Worm (Caenorhabditis elegans) whole organism, L2 larva: Measurements from ENCODE around the gene selt-1.1.

Source experiments
- C34F6.9 ChIP-seq: fragments of 150-350 bp; optimal IDR thresholded peaks from 2 replicates; lab custom pipeline; 2014; ENCODE audit warnings: missing biosample characterization, missing genetic modification characterization
- R02D3.7 ChIP-seq: fragments of 150-350 bp; optimal IDR thresholded peaks from 2 replicates; lab custom pipeline; 2014; ENCODE audit warnings: missing biosample characterization, missing genetic modification characterization
- Y55F3AM.14 ChIP-seq: fragments of 200-800 bp; sonication (Bioruptor generic); optimal IDR thresholded peaks from 2 replicates; lab custom pipeline; 2018; ENCODE audit warnings: mild to moderate bottlenecking, missing genetic modification characterization, missing compliant biosample characterization
- ZK546.5 ChIP-seq: sonication (generic microtip); optimal IDR thresholded peaks from 2 replicates; lab custom pipeline; 2017; ENCODE audit warnings: missing biosample characterization, missing genetic modification characterization
- aly-2 ChIP-seq: fragments of 150-350 bp; optimal IDR thresholded peaks from 2 replicates; lab custom pipeline; 2014; ENCODE audit warnings: missing biosample characterization, missing genetic modification characterization
- ama-1 ChIP-seq: fragments of 150-350 bp; optimal IDR thresholded peaks from 2 replicates; lab custom pipeline; 2018; ENCODE audit warnings: inconsistent platforms
- ceh-82 ChIP-seq: fragments of 150-350 bp; optimal IDR thresholded peaks from 2 replicates; lab custom pipeline; 2014; ENCODE audit warnings: missing biosample characterization, missing genetic modification characterization
- elt-1 ChIP-seq: fragments of 150-350 bp; optimal IDR thresholded peaks from 2 replicates; lab custom pipeline; 2014; ENCODE audit warnings: missing biosample characterization, missing genetic modification characterization
- elt-3 ChIP-seq: sonication (generic microtip); optimal IDR thresholded peaks from 2 replicates; lab custom pipeline; 2017; ENCODE audit warnings: missing biosample characterization, missing genetic modification characterization
- fos-1 ChIP-seq: fragments of 150-350 bp; optimal IDR thresholded peaks from 2 replicates; lab custom pipeline; 2014; ENCODE audit warnings: missing biosample characterization, missing genetic modification characterization
- lin-11 ChIP-seq: fragments of 150-350 bp; sonication (generic microtip); optimal IDR thresholded peaks from 2 replicates; lab custom pipeline; 2014; ENCODE audit warnings: missing biosample characterization, missing genetic modification characterization, inconsistent platforms, mixed read lengths
- lin-13 ChIP-seq: fragments of 150-350 bp; optimal IDR thresholded peaks from 2 replicates; lab custom pipeline; 2014; ENCODE audit warnings: missing biosample characterization, missing genetic modification reagents, missing genetic modification characterization
- lin-39 ChIP-seq: fragments of 150-350 bp; optimal IDR thresholded peaks from 2 replicates; lab custom pipeline; 2014; ENCODE audit warnings: missing biosample characterization, missing genetic modification reagents, missing genetic modification characterization
- mab-5 ChIP-seq: fragments of 150-350 bp; optimal IDR thresholded peaks from 2 replicates; lab custom pipeline; 2014; ENCODE audit warnings: missing biosample characterization, missing genetic modification characterization
- mbf-1 ChIP-seq: sonication (generic microtip); optimal IDR thresholded peaks from 2 replicates; lab custom pipeline; 2017; ENCODE audit warnings: missing biosample characterization, missing genetic modification characterization
- mdl-1 ChIP-seq, 2 experiments: fragments of 150-350 bp in 1 of 2; sonication (generic microtip) in 1 of 2; optimal IDR thresholded peaks; 2 replicates each; lab custom pipeline; 2017; ENCODE audit warnings: missing biosample characterization in 2 of 2, missing genetic modification characterization in 2 of 2
- nhr-10 ChIP-seq: sonication (generic microtip); optimal IDR thresholded peaks from 2 replicates; lab custom pipeline; 2017; ENCODE audit warnings: missing biosample characterization, missing genetic modification characterization
- nhr-11 ChIP-seq: fragments of 150-350 bp; optimal IDR thresholded peaks from 2 replicates; lab custom pipeline; 2014; ENCODE audit warnings: missing biosample characterization, missing genetic modification characterization
- nhr-129 ChIP-seq: fragments of 150-350 bp; optimal IDR thresholded peaks from 2 replicates; lab custom pipeline; 2014; ENCODE audit warnings: missing biosample characterization, missing genetic modification characterization
- nhr-21 ChIP-seq: fragments of 150-350 bp; optimal IDR thresholded peaks from 2 replicates; lab custom pipeline; 2014; ENCODE audit warnings: missing biosample characterization, missing genetic modification characterization
- nhr-23 ChIP-seq: fragments of 150-350 bp; optimal IDR thresholded peaks from 2 replicates; lab custom pipeline; 2014; ENCODE audit warnings: missing biosample characterization, missing genetic modification reagents, missing genetic modification characterization
- nhr-237 ChIP-seq: fragments of 150-350 bp; optimal IDR thresholded peaks from 2 replicates; lab custom pipeline; 2014; ENCODE audit warnings: missing biosample characterization, missing genetic modification characterization
- nhr-25 ChIP-seq: fragments of 150-350 bp; sonication (generic microtip); optimal IDR thresholded peaks from 3 replicates; lab custom pipeline; 2014; ENCODE audit warnings: missing biosample characterization, missing genetic modification characterization
- nhr-6 ChIP-seq: fragments of 150-350 bp; optimal IDR thresholded peaks from 2 replicates; lab custom pipeline; 2014; ENCODE audit warnings: missing biosample characterization, missing genetic modification characterization
- skn-1 ChIP-seq: sonication (generic microtip); optimal IDR thresholded peaks from 2 replicates; lab custom pipeline; 2017; ENCODE audit warnings: missing biosample characterization, missing genetic modification characterization
- sma-3 ChIP-seq: sonication (generic microtip); optimal IDR thresholded peaks from 2 replicates; lab custom pipeline; 2016; ENCODE audit warnings: missing genetic modification reagents, missing genetic modification characterization, missing compliant biosample characterization
- unc-39 ChIP-seq: fragments of 150-350 bp; optimal IDR thresholded peaks from 2 replicates; lab custom pipeline; 2014; ENCODE audit warnings: missing biosample characterization, missing genetic modification characterization
- unc-55 ChIP-seq: fragments of 150-350 bp; sonication (generic microtip); optimal IDR thresholded peaks from 3 replicates; lab custom pipeline; 2014; ENCODE audit warnings: missing biosample characterization, missing genetic modification reagents, missing genetic modification characterization
- unc-62 ChIP-seq: fragments of 150-350 bp; optimal IDR thresholded peaks from 2 replicates; lab custom pipeline; 2014; ENCODE audit warnings: missing biosample characterization, missing genetic modification reagents, missing genetic modification characterization
- zag-1 ChIP-seq: fragments of 150-350 bp; optimal IDR thresholded peaks from 2 replicates; lab custom pipeline; 2014; ENCODE audit warnings: missing biosample characterization, missing genetic modification characterization
- ztf-11 ChIP-seq: sonication (generic microtip); optimal IDR thresholded peaks from 2 replicates; lab custom pipeline; 2017; ENCODE audit warnings: missing biosample characterization, missing genetic modification characterization

Gene selt-1.1

DNA sequence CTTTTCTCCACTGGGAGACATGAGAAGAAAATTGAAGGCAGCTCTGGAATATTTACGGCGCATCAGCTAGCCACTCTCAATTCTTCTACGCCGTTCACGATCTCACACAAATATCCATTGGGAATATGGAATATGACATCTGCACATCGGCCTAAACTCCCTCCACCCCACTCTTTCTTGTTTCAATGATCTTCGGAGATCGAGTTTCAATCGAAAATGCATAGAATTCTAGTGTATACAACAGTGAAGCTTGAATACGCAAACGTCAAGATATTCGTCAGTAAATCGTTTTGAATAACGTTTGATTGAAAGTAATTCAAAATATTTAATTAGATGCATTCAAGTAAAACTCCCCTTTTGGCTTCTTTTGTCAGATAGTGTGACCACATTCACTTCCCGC, 5.5 kb upstream of the selt-1.1 start:
- no peak for TF ChIP-seq unc-62
- TF ChIP-seq unc-55, result peak; percentile 57

DNA sequence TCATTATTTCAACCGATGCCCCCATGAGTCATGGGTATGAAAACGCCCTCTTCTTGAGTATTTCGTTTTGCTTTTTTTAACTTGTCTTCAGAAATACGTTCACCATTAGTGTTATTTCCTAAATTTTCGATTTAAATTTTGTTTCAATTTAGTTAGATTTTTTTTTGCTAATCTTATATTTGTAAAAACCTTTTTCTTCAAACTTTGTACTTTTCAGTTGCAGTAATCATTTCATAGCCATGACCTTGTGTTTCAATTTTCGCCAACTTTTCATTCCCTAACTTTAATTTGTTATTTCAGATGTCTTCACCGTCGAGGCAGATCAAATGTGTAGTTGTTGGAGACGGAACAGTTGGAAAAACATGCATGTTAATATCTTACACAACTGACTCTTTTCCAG, 2.0 kb upstream of the selt-1.1 start, which contains the start of gene mig-2:
Gene mig-2, plus strand, starts transcription at position 301 of the 400 bp plus-strand sequence.
- TF ChIP-seq nhr-129, result no peak
- no peak for TF ChIP-seq C34F6.9 (tag; lab: Kevin White, UChicago)
- TF ChIP-seq sma-3 (GFP tag; lab: Kevin White, UChicago), result no peak
- TF ChIP-seq unc-55, result no peak
- no peak for TF ChIP-seq ceh-82
- TF ChIP-seq elt-1 (tag; lab: Kevin White, UChicago), result no peak
- TF ChIP-seq fos-1, result no peak
- no peak for TF ChIP-seq ZK546.5
- TF ChIP-seq aly-2 (tag; lab: Kevin White, UChicago), result no peak
- TF ChIP-seq mdl-1 (tag; optimal IDR thresholded peaks at IDR 0.05; lab: Kevin White, UChicago), result no peak
- no peak for TF ChIP-seq ama-1 (lab: Kevin White, UChicago)
- no peak for TF ChIP-seq nhr-10
- no peak for TF ChIP-seq nhr-25 (tag; lab: Kevin White, UChicago)
- TF ChIP-seq elt-3, result no peak
- no peak for TF ChIP-seq R02D3.7 (tag; lab: Kevin White, UChicago)
- TF ChIP-seq skn-1 (tag; lab: Kevin White, UChicago), result no peak
- no peak for TF ChIP-seq mbf-1

ce11 chrX:11547442-11548023, 1.2 kb upstream of the selt-1.1 start:
- no peak for TF ChIP-seq ztf-11 (tag; lab: Kevin White, UChicago)

DNA sequence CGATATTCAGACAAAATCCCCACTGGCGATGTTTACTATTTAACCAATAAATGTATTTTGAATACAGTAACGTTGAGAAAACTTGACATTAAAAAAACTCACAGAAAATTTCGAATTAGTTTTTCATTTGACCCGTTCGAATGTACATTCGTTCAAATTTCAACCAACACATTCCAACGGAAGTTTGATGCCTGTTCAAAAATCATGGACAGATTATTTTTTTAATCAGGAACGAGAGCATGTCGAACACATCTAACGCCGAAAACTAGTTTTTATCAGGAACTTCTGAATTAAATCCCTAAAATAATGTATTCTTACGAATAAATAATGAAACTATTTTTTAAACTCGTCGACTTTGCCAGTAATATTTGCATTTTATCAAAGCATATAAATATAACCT, 4.6 kb downstream of the selt-1.1 start:
- no peak for TF ChIP-seq R02D3.7 (tag; lab: Kevin White, UChicago)
- TF ChIP-seq ama-1 (lab: Kevin White, UChicago), result no peak
- no peak for TF ChIP-seq lin-39 (tag; lab: Kevin White, UChicago)
- TF ChIP-seq mdl-1 (tag; optimal IDR thresholded peaks at IDR 0.05; lab: Kevin White, UChicago), result no peak
- TF ChIP-seq mab-5 (tag; lab: Kevin White, UChicago), result no peak
- TF ChIP-seq unc-39 (tag; lab: Kevin White, UChicago), result no peak
- TF ChIP-seq nhr-23 (tag; lab: Kevin White, UChicago), result no peak
- TF ChIP-seq skn-1 (tag; lab: Kevin White, UChicago), result no peak
- TF ChIP-seq, all 48 proteins: peak for 0

- TF ChIP-seq nhr-237 (tag; lab: Kevin White, UChicago) (no peak), zag-1 (no peak), unc-55 (no peak), Y55F3AM.14 (no peak), elt-3 (no peak), unc-39 (tag; lab: Kevin White, UChicago) (no peak), skn-1 (tag; lab: Kevin White, UChicago) (no peak), C34F6.9 (tag; lab: Kevin White, UChicago) (no peak), lin-13 (GFP tag; lab: Kevin White, UChicago) (no peak), nhr-21 (tag; lab: Kevin White, UChicago) (no peak), lin-39 (tag; lab: Kevin White, UChicago) (no peak), R02D3.7 (tag; lab: Kevin White, UChicago) (no peak), ZK546.5 (no peak), nhr-129 (no peak), lin-11 (no peak), nhr-6 (no peak), nhr-11 (no peak)
- TF ChIP-seq, all 48 proteins: peak for 0
Observed at ce11 chrX:11537240-11537764, 9.0 kb downstream of the selt-1.1 start, which contains the start of gene gcp-2.2. Gene gcp-2.2, plus strand, starts transcription at chrX:11537714.

DNA sequence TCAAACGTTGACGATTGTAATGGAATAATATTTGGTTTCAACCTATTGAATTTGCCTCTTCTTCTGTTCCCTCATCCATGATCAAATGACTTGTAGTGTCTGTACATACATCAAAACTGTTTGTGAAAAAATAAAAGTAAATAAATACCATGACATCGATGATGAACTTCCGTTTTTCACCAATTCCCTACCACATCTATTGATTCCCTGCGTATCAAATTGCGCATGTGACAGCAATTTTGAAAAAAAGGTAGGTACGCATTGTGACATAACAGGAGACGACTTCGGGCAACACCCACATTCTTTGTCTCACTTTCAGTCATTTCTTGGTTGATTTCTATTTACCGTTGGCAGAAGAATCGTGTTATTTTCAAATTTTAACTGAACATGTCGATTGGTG, 9.9 kb downstream of the selt-1.1 start, which contains the start of gene C35C5.9:
Gene C35C5.9, plus strand, starts transcription at position 161 of the 400 bp plus-strand sequence.
- TF ChIP-seq nhr-25 (tag; lab: Kevin White, UChicago), result peak; percentile 34
- TF ChIP-seq skn-1 (tag; lab: Kevin White, UChicago), result no peak
- peak; percentile 2 for TF ChIP-seq nhr-21 (tag; lab: Kevin White, UChicago)
- peak; percentile 1 for TF ChIP-seq nhr-129
- TF ChIP-seq sma-3 (GFP tag; lab: Kevin White, UChicago), result peak; percentile 43
